Worm (Caenorhabditis elegans): ENCODE results near the gene nlp-49.

nlp-49 gene

DNA sequence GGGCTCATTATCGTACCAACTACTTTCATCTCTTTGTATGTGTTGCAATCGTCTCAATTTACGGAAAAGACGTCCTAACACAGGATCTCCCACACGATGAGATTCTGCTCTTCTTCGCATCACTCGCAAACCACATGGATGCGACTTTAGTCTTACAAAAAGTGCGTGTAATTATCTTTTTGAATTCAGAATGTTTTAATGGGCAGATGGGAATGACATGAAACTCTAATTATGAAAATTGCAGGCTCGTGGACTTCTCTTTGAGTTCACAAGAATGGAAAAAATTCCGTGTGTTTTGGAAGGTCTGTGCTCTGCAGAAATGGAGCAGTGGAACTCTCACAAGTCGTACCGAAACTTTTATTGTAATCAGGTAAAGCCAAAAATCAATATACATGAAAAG, 3.0 kb upstream of the nlp-49 start:
- no peak for TF ChIP-seq M03D4.4 (tag; optimal IDR thresholded peaks at IDR 0.05)
- no peak for TF ChIP-seq nhr-28 (tag; optimal IDR thresholded peaks at IDR 0.05)
- no peak for TF ChIP-seq elt-3 (tag; optimal IDR thresholded peaks at IDR 0.05)
- no peak for TF ChIP-seq ham-2 (GFP tag; optimal IDR thresholded peaks at IDR 0.05)

DNA sequence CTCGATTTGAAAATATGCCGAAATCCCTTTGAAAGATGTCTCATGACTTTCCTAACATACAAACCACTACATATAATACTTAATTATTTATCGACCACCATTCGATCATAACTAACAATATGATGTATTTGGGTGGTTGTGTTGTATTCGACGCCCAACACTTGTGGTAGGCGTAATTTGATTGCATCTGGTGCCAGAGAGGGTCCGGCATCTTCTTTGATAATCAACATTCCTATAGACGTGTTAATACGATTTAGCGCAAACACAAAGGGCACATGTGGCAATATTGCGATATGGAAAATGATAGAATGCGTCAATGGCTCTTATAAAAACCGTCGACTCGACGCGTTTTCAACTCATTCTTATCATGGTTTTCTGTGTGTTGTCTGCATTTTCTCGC, 557 bp upstream of the nlp-49 start:
- peak; percentile 74 for TF ChIP-seq ces-1 (GFP tag; optimal IDR thresholded peaks at IDR 0.05)
- TF ChIP-seq lsy-2 (tag; optimal IDR thresholded peaks at IDR 0.05), result no peak
- no peak for TF ChIP-seq nhr-237 (tag; optimal IDR thresholded peaks at IDR 0.05)

DNA sequence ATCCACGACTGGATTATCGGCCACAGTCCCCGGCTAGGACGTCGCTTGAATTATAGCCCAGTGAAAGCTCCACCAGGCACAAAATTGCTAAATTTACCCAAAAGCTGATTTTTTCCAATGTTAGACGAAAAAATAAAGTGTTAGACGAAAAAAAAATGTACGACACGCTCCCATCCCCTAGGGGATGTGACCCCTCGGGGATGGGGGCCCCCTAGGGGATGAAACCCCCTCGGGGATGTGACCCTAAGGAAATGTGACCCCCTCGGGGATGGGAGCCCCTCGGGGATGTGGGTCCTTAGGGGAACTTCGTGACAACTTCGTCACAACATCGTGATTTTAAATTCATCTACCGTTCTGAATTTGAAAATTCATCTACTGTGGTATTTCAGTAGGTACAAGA, 1.3 kb downstream of the nlp-49 start:
- TF ChIP-seq mab-5 (tag; optimal IDR thresholded peaks at IDR 0.05) (no peak), mep-1 (tag; optimal IDR thresholded peaks at IDR 0.05) (no peak), bed-3 (GFP tag; optimal IDR thresholded peaks at IDR 0.05) (no peak), lin-32 (GFP tag; optimal IDR thresholded peaks at IDR 0.05) (no peak), lin-13 (tag; optimal IDR thresholded peaks at IDR 0.05) (no peak), nhr-28 (tag; optimal IDR thresholded peaks at IDR 0.05) (no peak), nhr-2 (tag; optimal IDR thresholded peaks at IDR 0.05) (no peak), flh-1 (GFP tag; optimal IDR thresholded peaks at IDR 0.05) (no peak), snpc-4 (tag; optimal IDR thresholded peaks at IDR 0.05) (no peak), cnd-1 (tag; optimal IDR thresholded peaks at IDR 0.05) (no peak)

DNA sequence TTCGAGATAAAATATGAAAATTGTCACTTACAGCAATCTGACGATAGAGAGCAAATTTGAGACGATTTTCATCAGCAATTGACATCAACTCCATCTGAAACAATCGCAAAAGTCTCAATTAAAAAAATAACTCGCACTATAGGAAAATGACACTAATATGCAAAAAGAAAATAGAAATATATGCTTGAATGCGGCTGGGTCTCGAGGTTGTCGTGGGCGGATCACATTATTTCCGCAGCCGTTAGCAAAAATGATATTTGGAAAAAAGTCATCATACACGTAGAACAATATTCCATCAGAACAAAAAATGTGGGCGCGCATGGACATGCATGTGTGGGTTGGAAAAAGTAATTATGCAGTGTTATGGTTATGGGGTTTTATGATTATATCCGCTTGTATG, 12.8 kb downstream of the nlp-49 start, which contains the start of gene Y23B4A.1:
Gene Y23B4A.1, minus strand, starts transcription at position 101 of the 400 bp plus-strand sequence.
- TF ChIP-seq nhr-76 (tag; optimal IDR thresholded peaks at IDR 0.05) (no peak), sptf-1 (tag; optimal IDR thresholded peaks at IDR 0.05) (no peak), ceh-39 (tag; optimal IDR thresholded peaks at IDR 0.05) (no peak), nhr-12 (tag; optimal IDR thresholded peaks at IDR 0.05) (no peak), nhr-237 (tag; optimal IDR thresholded peaks at IDR 0.05) (no peak), lin-32 (GFP tag; optimal IDR thresholded peaks at IDR 0.05) (no peak), tbx-8 (GFP tag; optimal IDR thresholded peaks at IDR 0.05) (no peak), ham-2 (GFP tag; optimal IDR thresholded peaks at IDR 0.05) (no peak), ztf-11 (tag; optimal IDR thresholded peaks at IDR 0.05) (no peak), elt-1 (tag; optimal IDR thresholded peaks at IDR 0.05; ENCODE audit: borderline replicate concordance, insufficient read depth) (no peak), sem-2 (GFP tag; optimal IDR thresholded peaks at IDR 0.05) (no peak), flh-1 (GFP tag; optimal IDR thresholded peaks at IDR 0.05) (no peak)

DNA sequence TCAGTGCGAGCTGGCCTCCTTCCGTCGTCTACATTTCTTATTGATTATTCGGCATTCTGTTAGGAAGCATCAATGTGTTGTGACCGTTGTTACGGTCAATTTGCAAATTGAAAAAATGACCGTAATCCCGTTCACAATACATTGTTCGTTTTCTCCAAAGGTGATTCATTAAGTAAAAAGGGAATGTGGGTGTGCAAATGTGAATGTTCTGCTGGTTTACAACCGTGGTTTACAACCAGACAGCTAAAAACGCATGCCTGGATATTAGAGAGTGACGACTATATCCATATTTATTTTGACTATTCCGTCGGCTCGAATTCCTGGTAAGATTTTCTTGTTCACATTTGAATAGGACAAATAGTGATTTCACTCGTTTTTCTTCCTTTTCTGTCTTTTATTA, 14.6 kb downstream of the nlp-49 start, which contains the start of gene capa-1:
Gene capa-1, plus strand, starts transcription at position 301 of the 400 bp plus-strand sequence.
- TF ChIP-seq nhr-12 (tag; optimal IDR thresholded peaks at IDR 0.05), result no peak
- TF ChIP-seq cnd-1 (tag; optimal IDR thresholded peaks at IDR 0.05), result no peak
- no peak for TF ChIP-seq lin-13 (tag; optimal IDR thresholded peaks at IDR 0.05)
- no peak for TF ChIP-seq nhr-28 (tag; optimal IDR thresholded peaks at IDR 0.05)
- no peak for TF ChIP-seq blmp-1 (tag; optimal IDR thresholded peaks at IDR 0.05)
- TF ChIP-seq tbx-8 (GFP tag; optimal IDR thresholded peaks at IDR 0.05), result no peak
- no peak for TF ChIP-seq pha-4 (tag; optimal IDR thresholded peaks at IDR 0.05)
- no peak for TF ChIP-seq unc-39 (tag; optimal IDR thresholded peaks at IDR 0.05)
- no peak for TF ChIP-seq mep-1 (tag; optimal IDR thresholded peaks at IDR 0.05)
- TF ChIP-seq ztf-11 (tag; optimal IDR thresholded peaks at IDR 0.05), result no peak
- TF ChIP-seq mab-5 (tag; optimal IDR thresholded peaks at IDR 0.05), result no peak
- no peak for TF ChIP-seq sptf-1 (tag; optimal IDR thresholded peaks at IDR 0.05)
- no peak for TF ChIP-seq ham-2 (GFP tag; optimal IDR thresholded peaks at IDR 0.05)
- TF ChIP-seq snpc-4 (tag; optimal IDR thresholded peaks at IDR 0.05), result no peak
- no peak for TF ChIP-seq ceh-43 (GFP tag; optimal IDR thresholded peaks at IDR 0.05)

DNA sequence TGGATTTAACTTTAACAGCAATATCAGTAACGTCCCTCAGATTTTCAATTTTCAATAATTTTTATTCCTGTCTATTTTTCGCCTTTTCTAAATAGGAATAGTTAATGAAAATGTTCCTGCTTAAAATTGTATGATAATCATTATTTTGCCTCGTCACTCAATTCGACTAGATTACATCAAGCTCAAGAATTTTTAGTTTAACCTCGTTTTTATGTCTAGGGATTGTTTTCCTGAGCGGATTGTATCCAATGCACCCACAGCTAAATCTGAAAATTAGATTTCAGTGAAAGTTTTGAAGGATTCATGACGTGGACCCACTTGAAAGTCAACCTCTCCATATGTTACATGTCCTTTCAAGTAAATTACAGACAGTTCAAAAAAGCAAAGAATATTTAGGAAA, 19.2 kb downstream of the nlp-49 start:
- TF ChIP-seq elt-3 (tag; optimal IDR thresholded peaks at IDR 0.05), result no peak
- TF ChIP-seq ham-2 (GFP tag; optimal IDR thresholded peaks at IDR 0.05), result no peak
- no peak for TF ChIP-seq sptf-1 (tag; optimal IDR thresholded peaks at IDR 0.05)
- TF ChIP-seq lin-32 (GFP tag; optimal IDR thresholded peaks at IDR 0.05), result no peak
- TF ChIP-seq mep-1 (tag; optimal IDR thresholded peaks at IDR 0.05), result no peak
- no peak for TF ChIP-seq ceh-83 (GFP tag; optimal IDR thresholded peaks at IDR 0.05)
- TF ChIP-seq nhr-237 (tag; optimal IDR thresholded peaks at IDR 0.05), result no peak
- TF ChIP-seq M03D4.4 (tag; optimal IDR thresholded peaks at IDR 0.05), result no peak
- no peak for TF ChIP-seq nhr-12 (tag; optimal IDR thresholded peaks at IDR 0.05)
- TF ChIP-seq mls-2 (tag; optimal IDR thresholded peaks at IDR 0.05), result no peak
- no peak for TF ChIP-seq ces-1 (GFP tag; optimal IDR thresholded peaks at IDR 0.05)
- TF ChIP-seq unc-62 (GFP tag; optimal IDR thresholded peaks at IDR 0.05), result no peak
- TF ChIP-seq cnd-1 (tag; optimal IDR thresholded peaks at IDR 0.05), result no peak
- TF ChIP-seq sem-2 (GFP tag; optimal IDR thresholded peaks at IDR 0.05), result no peak
- TF ChIP-seq unc-120 (tag; optimal IDR thresholded peaks at IDR 0.05; ENCODE audit: poor library complexity, severe bottlenecking), result no peak
- no peak for TF ChIP-seq blmp-1 (tag; optimal IDR thresholded peaks at IDR 0.05)
- TF ChIP-seq ceh-43 (GFP tag; optimal IDR thresholded peaks at IDR 0.05), result no peak

Data from whole organism, mixed stage, embryonic.